Fruit fly (Drosophila melanogaster) whole organism, embryonic: ENCODE data around the gene CG33286.

Experiments
- CTCF ChIP-seq: fragments of 200-800 bp; sonication (Bioruptor generic); optimal IDR thresholded peaks from 2 replicates; lab custom pipeline; 2017; ENCODE audit warnings: missing biosample characterization, mild to moderate bottlenecking, missing genetic modification characterization, moderate library complexity
- insv ChIP-seq, 2 experiments: fragments of 200-800 bp; sonication (Bioruptor generic); optimal IDR thresholded peaks; 3 replicates each; lab custom pipeline; 2016 to 2018; ENCODE audit warnings: missing biosample characterization in 2 of 2, missing genetic modification characterization in 2 of 2

DNA sequence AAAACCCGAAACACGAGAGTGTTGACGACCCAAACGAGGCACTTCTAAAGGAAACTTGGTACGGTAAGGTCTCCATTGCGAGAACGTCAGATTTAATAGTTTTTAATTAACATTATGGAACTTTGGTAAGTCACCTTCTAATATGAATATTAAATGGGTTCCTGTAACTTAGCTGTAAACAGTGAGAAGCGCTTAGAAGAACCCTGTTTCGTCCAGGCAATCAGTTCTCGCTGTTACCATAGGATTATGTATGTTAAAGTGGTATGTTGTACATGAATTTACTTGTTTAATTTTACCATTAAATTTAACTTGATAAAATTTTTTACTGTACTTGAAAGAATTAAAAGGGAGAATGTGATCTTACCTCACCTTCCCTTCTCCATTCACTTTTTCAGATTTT lies 52.6 kb downstream of the CG33286 start:
- TF ChIP-seq insv (GFP tag; optimal IDR thresholded peaks at IDR 0.05; lab: Kevin White, UChicago) (no peak), CTCF (GFP tag; lab: Kevin White, UChicago) (no peak)
